Worm (Caenorhabditis elegans) whole organism, young adult: ENCODE data around the gene srg-11.

Experiments
- F39B2.1 ChIP-seq: fragments of 200-800 bp; sonication (Bioruptor generic); IDR thresholded peaks from 2 replicates; pipeline ENCODE4 v1.3.6; 2022; ENCODE audit warnings: missing genetic modification reagents, missing genetic modification characterization, missing compliant biosample characterization
- K11D2.4 ChIP-seq: fragments of 200-800 bp; sonication (Bioruptor generic); IDR thresholded peaks from 2 replicates; pipeline ENCODE4 v1.3.6; 2022; ENCODE audit warnings: missing genetic modification reagents, missing genetic modification characterization, missing compliant biosample characterization
- K12H6.12 ChIP-seq: fragments of 200-800 bp; sonication (Bioruptor generic); optimal IDR thresholded peaks from 2 replicates; lab custom pipeline; 2018; ENCODE audit warnings: mild to moderate bottlenecking, missing genetic modification characterization, missing compliant biosample characterization
- Y79H2A.3 ChIP-seq: fragments of 200-800 bp; sonication (Bioruptor generic); conservative IDR thresholded peaks from 2 replicates; pipeline ENCODE4 v1.3.6; 2022; ENCODE audit warnings: missing genetic modification reagents, missing genetic modification characterization, missing compliant biosample characterization
- Y95B8A.8 ChIP-seq: fragments of 200-800 bp; sonication (Bioruptor generic); IDR thresholded peaks from 2 replicates; pipeline ENCODE4 v1.3.6; 2022; ENCODE audit warnings: missing genetic modification reagents, missing genetic modification characterization, missing compliant biosample characterization
- atf-7 ChIP-seq: sonication (generic microtip); optimal IDR thresholded peaks from 2 replicates; lab custom pipeline; 2017; ENCODE audit warnings: mild to moderate bottlenecking, missing genetic modification characterization, missing compliant biosample characterization
- athp-1 ChIP-seq: sonication (generic microtip); optimal IDR thresholded peaks from 2 replicates; lab custom pipeline; 2017; ENCODE audit warnings: mild to moderate bottlenecking, missing genetic modification characterization, missing compliant biosample characterization
- bed-2 ChIP-seq: fragments of 200-800 bp; sonication (Bioruptor generic); IDR thresholded peaks from 2 replicates; pipeline ENCODE4 v1.3.6; 2022; ENCODE audit warnings: missing genetic modification reagents, missing genetic modification characterization, missing compliant biosample characterization
- ccch-3 ChIP-seq: fragments of 200-800 bp; sonication (Bioruptor generic); optimal IDR thresholded peaks from 2 replicates; lab custom pipeline; 2018; ENCODE audit warnings: mild to moderate bottlenecking, missing genetic modification characterization, missing compliant biosample characterization
- cebp-1 ChIP-seq, 2 experiments: fragments of 200-800 bp in 1 of 2; sonication (Bioruptor generic) in 1 of 2; sonication (generic microtip) in 1 of 2; IDR thresholded peaks in 1 of 2; optimal IDR thresholded peaks in 1 of 2; 2 replicates each; pipeline versions ENCODE4 v1.3.6 to Lab custom; 2017 to 2022; ENCODE audit warnings: missing compliant biosample characterization in 2 of 2, missing genetic modification characterization in 2 of 2, mild to moderate bottlenecking in 1 of 2, missing genetic modification reagents in 1 of 2, moderate library complexity in 1 of 2
- ceh-27 ChIP-seq: fragments of 200-800 bp; sonication (Bioruptor generic); optimal IDR thresholded peaks from 2 replicates; lab custom pipeline; 2018; ENCODE audit warnings: mild to moderate bottlenecking, missing genetic modification characterization, moderate library complexity, missing compliant biosample characterization
- ceh-58 ChIP-seq: fragments of 200-800 bp; sonication (Bioruptor generic); IDR thresholded peaks from 2 replicates; pipeline ENCODE4 v1.3.6; 2022; ENCODE audit warnings: missing genetic modification characterization, missing compliant biosample characterization
- chd-7 ChIP-seq: sonication (generic microtip); optimal IDR thresholded peaks from 2 replicates; lab custom pipeline; 2016; ENCODE audit warnings: mild to moderate bottlenecking, missing genetic modification characterization, moderate library complexity, missing compliant biosample characterization
- die-1 ChIP-seq: sonication (generic microtip); optimal IDR thresholded peaks from 2 replicates; lab custom pipeline; 2016; ENCODE audit warnings: missing genotype, mild to moderate bottlenecking, missing genetic modification characterization, missing compliant biosample characterization
- dpl-1 ChIP-seq: fragments of 150-350 bp; optimal IDR thresholded peaks from 2 replicates; lab custom pipeline; 2014; ENCODE audit warnings: missing biosample characterization, missing genetic modification reagents, missing genetic modification characterization
- egl-18 ChIP-seq: fragments of 200-800 bp; sonication (Bioruptor generic); IDR thresholded peaks from 2 replicates; pipeline ENCODE4 v1.3.6; 2022; ENCODE audit warnings: missing genetic modification reagents, missing genetic modification characterization, missing compliant biosample characterization
- egl-44 ChIP-seq: fragments of 200-800 bp; sonication (Bioruptor generic); IDR thresholded peaks from 2 replicates; pipeline ENCODE4 v1.3.6; 2022; ENCODE audit warnings: missing genetic modification reagents, missing genetic modification characterization, missing compliant biosample characterization
- ekl-4 ChIP-seq: fragments of 200-800 bp; sonication (Bioruptor generic); IDR thresholded peaks from 2 replicates; pipeline ENCODE4 v1.3.6; 2022; ENCODE audit warnings: missing genetic modification reagents, missing genetic modification characterization, missing compliant biosample characterization
- ets-4 ChIP-seq: fragments of 200-800 bp; sonication (Bioruptor generic); optimal IDR thresholded peaks from 2 replicates; lab custom pipeline; 2018; ENCODE audit warnings: mild to moderate bottlenecking, missing genetic modification characterization, missing compliant biosample characterization
- fkh-3 ChIP-seq: sonication (generic microtip); optimal IDR thresholded peaks from 2 replicates; lab custom pipeline; 2016; ENCODE audit warnings: mild to moderate bottlenecking, missing genetic modification characterization, missing compliant biosample characterization
- hmg-20 ChIP-seq: fragments of 200-800 bp; sonication (Bioruptor generic); IDR thresholded peaks from 2 replicates; pipeline ENCODE4 v1.3.6; 2022; ENCODE audit warnings: missing genetic modification reagents, missing genetic modification characterization, missing compliant biosample characterization
- lin-35 ChIP-seq, 3 experiments: fragments of 150-350 bp in 2 of 3; sonication (generic microtip) in 1 of 3; optimal IDR thresholded peaks; 2 replicates each; lab custom pipeline; 2014 to 2018; ENCODE audit warnings: missing biosample characterization in 3 of 3, missing genetic modification characterization in 3 of 3, missing genetic modification reagents in 3 of 3
- lin-40 ChIP-seq: sonication (generic microtip); optimal IDR thresholded peaks from 2 replicates; lab custom pipeline; 2016; ENCODE audit warnings: missing genetic modification characterization, mild to moderate bottlenecking, missing compliant biosample characterization, missing genotype, missing genetic modification reagents
- lir-1 ChIP-seq: fragments of 200-800 bp; sonication (Bioruptor generic); conservative IDR thresholded peaks from 2 replicates; pipeline ENCODE4 v1.3.6; 2022; ENCODE audit warnings: missing genetic modification reagents, missing genetic modification characterization, missing compliant biosample characterization
- lsy-27 ChIP-seq: sonication (generic microtip); optimal IDR thresholded peaks from 2 replicates; lab custom pipeline; 2017; ENCODE audit warnings: missing genetic modification characterization, mild to moderate bottlenecking, missing compliant biosample characterization, antibody characterized with exemption, missing genotype, borderline replicate concordance; ENCODE audit not compliant: insufficient read depth
- madf-3 ChIP-seq: fragments of 200-800 bp; sonication (Bioruptor generic); IDR thresholded peaks from 2 replicates; pipeline ENCODE4 v1.3.6; 2022; ENCODE audit warnings: missing genetic modification reagents, missing genetic modification characterization, missing compliant biosample characterization
- mcd-1 ChIP-seq: fragments of 200-800 bp; sonication (Bioruptor generic); IDR thresholded peaks from 2 replicates; pipeline ENCODE4 v1.3.6; 2022; ENCODE audit warnings: missing genetic modification reagents, missing genetic modification characterization, missing compliant biosample characterization
- nfya-2 ChIP-seq: fragments of 200-800 bp; sonication (Bioruptor generic); IDR thresholded peaks from 2 replicates; pipeline ENCODE4 v1.3.6; 2022; ENCODE audit warnings: missing genetic modification reagents, missing genetic modification characterization, missing compliant biosample characterization
- nhr-90 ChIP-seq: sonication (generic microtip); optimal IDR thresholded peaks from 2 replicates; lab custom pipeline; 2016; ENCODE audit warnings: missing genotype, mild to moderate bottlenecking, missing genetic modification characterization, missing compliant biosample characterization
- rec-8 ChIP-seq, 2 experiments: sonication (generic microtip); optimal IDR thresholded peaks; 2 replicates each; lab custom pipeline; 2016; ENCODE audit warnings: mild to moderate bottlenecking in 2 of 2, missing genetic modification characterization in 2 of 2, missing genetic modification reagents in 2 of 2, missing genotype in 2 of 2, missing biosample characterization in 1 of 2, missing compliant biosample characterization in 1 of 2, moderate library complexity in 1 of 2
- snpc-3.4 ChIP-seq: sonication (generic microtip); optimal IDR thresholded peaks from 2 replicates; lab custom pipeline; 2017; ENCODE audit warnings: missing genetic modification characterization, mild to moderate bottlenecking, missing compliant biosample characterization, antibody characterized with exemption, moderate library complexity, missing genotype, missing genetic modification reagents
- snpc-4 ChIP-seq, 5 experiments: fragments of 150-350 bp in 1 of 5; sonication (generic microtip) in 4 of 5; optimal IDR thresholded peaks; 2 replicates each; lab custom pipeline; 2014 to 2018; ENCODE audit warnings: missing genetic modification characterization in 5 of 5, missing biosample characterization in 3 of 5, antibody characterized with exemption in 2 of 5, mild to moderate bottlenecking in 2 of 5, missing compliant biosample characterization in 2 of 5, missing genotype in 2 of 5, moderate library complexity in 2 of 5, missing genetic modification reagents in 1 of 5
- tbp1 ChIP-seq: fragments of 200-800 bp; sonication (Bioruptor generic); optimal IDR thresholded peaks from 2 replicates; lab custom pipeline; 2018; ENCODE audit warnings: mild to moderate bottlenecking, missing genetic modification characterization, missing compliant biosample characterization
- tlf-1 ChIP-seq: fragments of 200-800 bp; sonication (Bioruptor generic); optimal IDR thresholded peaks from 2 replicates; lab custom pipeline; 2018; ENCODE audit warnings: mild to moderate bottlenecking, missing genetic modification characterization, missing compliant biosample characterization
- zfh-2 ChIP-seq: fragments of 200-800 bp; sonication (Bioruptor generic); conservative IDR thresholded peaks from 2 replicates; pipeline ENCODE4 v1.3.6; 2022; ENCODE audit warnings: missing genetic modification reagents, missing genetic modification characterization, missing compliant biosample characterization
- ztf-18 ChIP-seq: sonication (generic microtip); optimal IDR thresholded peaks from 2 replicates; lab custom pipeline; 2016; ENCODE audit warnings: missing genotype, mild to moderate bottlenecking, missing genetic modification characterization, missing compliant biosample characterization
- ztf-25 ChIP-seq: fragments of 200-800 bp; sonication (Bioruptor generic); IDR thresholded peaks from 2 replicates; pipeline ENCODE4 v1.3.6; 2022; ENCODE audit warnings: missing genetic modification reagents, missing genetic modification characterization, missing compliant biosample characterization

Gene srg-11

DNA sequence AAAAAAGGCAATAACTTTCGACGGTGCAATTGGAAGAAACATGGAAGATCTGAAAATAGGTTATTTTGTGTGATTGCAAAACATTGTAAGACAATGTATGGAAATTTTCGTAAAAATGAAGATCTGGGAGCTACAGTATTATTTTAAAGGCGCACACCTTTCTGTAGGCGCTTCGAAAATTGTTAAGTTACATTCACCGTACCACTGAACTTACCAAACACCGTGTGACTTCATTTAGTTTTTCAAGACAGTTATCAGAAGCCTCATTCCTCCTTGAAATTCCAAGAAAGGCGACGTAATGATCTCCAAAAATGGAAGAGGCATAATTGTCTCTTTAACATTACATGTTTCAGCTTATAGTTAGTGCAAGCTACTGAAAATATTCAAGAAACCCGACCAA lies 25.9 kb upstream of the srg-11 start (continued):
- TF ChIP-seq K11D2.4 = peak; percentile 48; the same call in 1 of the 2 replicates
- TF ChIP-seq tlf-1 = no peak
- no peak for TF ChIP-seq ceh-58 (GFP tag; lab: Robert Waterston, UW)
- no peak for TF ChIP-seq bed-2 (GFP tag; lab: Robert Waterston, UW)
- TF ChIP-seq die-1 (tag; lab: Kevin White, UChicago) = no peak
- TF ChIP-seq egl-18 (GFP tag; lab: Robert Waterston, UW) = 0 out of 2 replicates have a peak, but pooled peaks have one; percentile 28
- no peak for TF ChIP-seq ccch-3 (GFP tag; lab: Kevin White, UChicago)
- TF ChIP-seq lir-1 = peak; percentile 8; the same call in 1 of the 2 replicates
- no peak for TF ChIP-seq Y79H2A.3 (GFP tag; lab: Robert Waterston, UW)
- TF ChIP-seq nhr-90 (tag; lab: Kevin White, UChicago) = no peak
- TF ChIP-seq tbp1 (GFP tag; lab: Kevin White, UChicago) = no peak
- no peak; the same call in 1 of the 2 replicates for TF ChIP-seq madf-3
- TF ChIP-seq F39B2.1 (GFP tag; lab: Robert Waterston, UW) = no peak
- TF ChIP-seq snpc-4 (GFP tag; optimal IDR thresholded peaks at IDR 0.05; lab: Kevin White, UChicago) = no peak
- no peak for TF ChIP-seq snpc-4 (tag; optimal IDR thresholded peaks at IDR 0.05; lab: Kevin White, UChicago)
- no peak for TF ChIP-seq fkh-3

DNA sequence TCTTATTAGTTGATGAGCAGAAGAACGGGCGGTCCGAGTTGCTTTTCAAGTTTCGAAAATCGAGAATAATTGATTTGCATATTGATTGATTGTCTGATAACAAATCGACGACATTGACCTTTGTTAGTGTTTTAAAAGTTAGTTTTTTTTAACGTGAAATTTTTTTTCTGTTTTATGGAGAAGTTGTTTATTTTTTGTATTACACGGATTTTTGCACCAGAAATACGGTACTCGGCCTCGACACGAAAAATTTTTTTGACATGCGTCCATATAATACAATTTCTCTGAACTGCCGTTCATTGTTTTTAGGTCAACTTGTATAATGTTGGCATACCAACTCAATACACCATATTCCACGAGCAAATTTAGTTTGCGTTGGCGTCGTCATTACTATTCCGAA lies 24.4 kb upstream of the srg-11 start, which contains the start of gene T23F11.2:
Gene T23F11.2, minus strand, starts transcription at position 101 of the 400 bp plus-strand sequence.
- TF ChIP-seq chd-7 = no peak
- no peak for TF ChIP-seq ets-4 (GFP tag; lab: Kevin White, UChicago)
- no peak for TF ChIP-seq snpc-3.4
- TF ChIP-seq ztf-25 (GFP tag; lab: Robert Waterston, UW) = no peak
- no peak for TF ChIP-seq hmg-20 (GFP tag; lab: Robert Waterston, UW)
- no peak for TF ChIP-seq atf-7 (tag; lab: Kevin White, UChicago)
- TF ChIP-seq rec-8 (tag; optimal IDR thresholded peaks at IDR 0.05; lab: Kevin White, UChicago) = no peak
- no peak for TF ChIP-seq athp-1
- no peak for TF ChIP-seq zfh-2 (GFP tag; lab: Robert Waterston, UW)
- no peak for TF ChIP-seq dpl-1 (GFP tag; lab: Kevin White, UChicago)

- TF ChIP-seq lin-40 (peak; percentile 13), ztf-18 (tag; lab: Kevin White, UChicago) (no peak), lin-35 (GFP tag; optimal IDR thresholded peaks at IDR 0.05; lab: Kevin White, UChicago) (peak in 1 of 3 experiments; percentile 51), Y95B8A.8 (GFP tag; lab: Robert Waterston, UW) (no peak), K12H6.12 (tag; lab: Kevin White, UChicago) (peak; percentile 57), ceh-58 (GFP tag; lab: Robert Waterston, UW) (no peak), cebp-1 (GFP tag; IDR thresholded peaks at IDR 0.05; lab: Robert Waterston, UW) (no peak), cebp-1 (tag; optimal IDR thresholded peaks at IDR 0.05; lab: Kevin White, UChicago) (peak; percentile 39), nfya-2 (GFP tag; lab: Robert Waterston, UW) (no peak), ceh-27 (GFP tag; lab: Kevin White, UChicago) (peak; percentile 41), ekl-4 (GFP tag; lab: Robert Waterston, UW) (0 out of 2 replicates have a peak, but pooled peaks have one; percentile 25), lsy-27 (tag; lab: Kevin White, UChicago) (no peak), egl-44 (GFP tag; lab: Robert Waterston, UW) (no peak), mcd-1 (GFP tag; lab: Robert Waterston, UW) (peak; percentile 16; the same call in 1 of the 2 replicates)
Measured at ce11 chrIII:4656415-4656814, 23.4 kb upstream of the srg-11 start.
